Worm (Caenorhabditis elegans) whole organism, L3 larva: ENCODE measurements around the gene T12A2.3.

ENCODE experiments used
- R02D3.7 ChIP-seq: fragments of 150-350 bp; optimal IDR thresholded peaks from 2 replicates; lab custom pipeline; 2014; ENCODE audit warnings: missing biosample characterization, missing genetic modification characterization
- aly-2 ChIP-seq: fragments of 150-350 bp; optimal IDR thresholded peaks from 2 replicates; lab custom pipeline; 2014; ENCODE audit warnings: missing biosample characterization, missing genetic modification characterization
- ama-1 ChIP-seq: fragments of 150-350 bp; optimal IDR thresholded peaks from 2 replicates; lab custom pipeline; 2018
- ceh-16 ChIP-seq: sonication (generic microtip); optimal IDR thresholded peaks from 2 replicates; lab custom pipeline; 2017; ENCODE audit warnings: missing biosample characterization, missing genetic modification characterization
- ceh-28 ChIP-seq: fragments of 150-350 bp; optimal IDR thresholded peaks from 2 replicates; lab custom pipeline; 2014; ENCODE audit warnings: missing biosample characterization, missing genetic modification reagents, missing genetic modification characterization
- ceh-82 ChIP-seq: fragments of 150-350 bp; optimal IDR thresholded peaks from 2 replicates; lab custom pipeline; 2014; ENCODE audit warnings: missing biosample characterization, missing genetic modification characterization
- daf-12 ChIP-seq: fragments of 150-350 bp; optimal IDR thresholded peaks from 2 replicates; lab custom pipeline; 2014; ENCODE audit warnings: missing biosample characterization, missing genetic modification reagents, missing genetic modification characterization
- egl-27 ChIP-seq: sonication (generic microtip); optimal IDR thresholded peaks from 4 replicates; lab custom pipeline; 2017; ENCODE audit warnings: missing biosample characterization, missing genetic modification reagents, missing genetic modification characterization
- egl-5 ChIP-seq: fragments of 150-350 bp; optimal IDR thresholded peaks from 2 replicates; lab custom pipeline; 2017; ENCODE audit warnings: missing biosample characterization, missing genetic modification reagents, missing genetic modification characterization, inconsistent platforms
- elt-1 ChIP-seq: fragments of 150-350 bp; optimal IDR thresholded peaks from 2 replicates; lab custom pipeline; 2014; ENCODE audit warnings: missing biosample characterization, missing genetic modification characterization
- elt-2 ChIP-seq: sonication (generic microtip); optimal IDR thresholded peaks from 2 replicates; lab custom pipeline; 2016; ENCODE audit warnings: missing genetic modification reagents, mild to moderate bottlenecking, missing genetic modification characterization, missing compliant biosample characterization
- elt-3 ChIP-seq, 3 experiments: fragments of 150-350 bp in 1 of 3; sonication (generic microtip) in 2 of 3; optimal IDR thresholded peaks; 2 replicates in 2 of 3; 4 replicates in 1 of 3; lab custom pipeline; 2014 to 2017; ENCODE audit warnings: missing biosample characterization in 3 of 3, missing genetic modification characterization in 3 of 3
- fkh-10 ChIP-seq: sonication (generic microtip); optimal IDR thresholded peaks from 2 replicates; lab custom pipeline; 2017; ENCODE audit warnings: missing biosample characterization, missing genetic modification reagents, missing genetic modification characterization
- fkh-2 ChIP-seq: fragments of 150-350 bp; optimal IDR thresholded peaks from 2 replicates; lab custom pipeline; 2014; ENCODE audit warnings: missing biosample characterization, missing genetic modification reagents, missing genetic modification characterization
- fos-1 ChIP-seq: fragments of 150-350 bp; optimal IDR thresholded peaks from 2 replicates; lab custom pipeline; 2014; ENCODE audit warnings: missing biosample characterization, missing genetic modification characterization
- lin-15B ChIP-seq: fragments of 150-350 bp; optimal IDR thresholded peaks from 2 replicates; lab custom pipeline; 2014; ENCODE audit warnings: missing biosample characterization, missing genetic modification characterization
- lin-39 ChIP-seq: fragments of 150-350 bp; optimal IDR thresholded peaks from 2 replicates; lab custom pipeline; 2018; ENCODE audit warnings: missing biosample characterization, missing genetic modification reagents, missing genetic modification characterization
- lsy-12 ChIP-seq: sonication (generic microtip); optimal IDR thresholded peaks from 2 replicates; lab custom pipeline; 2016; ENCODE audit warnings: mild to moderate bottlenecking, missing genetic modification characterization, missing compliant biosample characterization
- mdl-1 ChIP-seq: fragments of 150-350 bp; optimal IDR thresholded peaks from 2 replicates; lab custom pipeline; 2014; ENCODE audit warnings: missing biosample characterization, missing genetic modification characterization
- nhr-11 ChIP-seq: fragments of 150-350 bp; optimal IDR thresholded peaks from 2 replicates; lab custom pipeline; 2014; ENCODE audit warnings: missing biosample characterization, missing genetic modification characterization
- nhr-12 ChIP-seq: fragments of 150-350 bp; optimal IDR thresholded peaks from 2 replicates; lab custom pipeline; 2014; ENCODE audit warnings: missing biosample characterization, missing genetic modification characterization
- nhr-25 ChIP-seq: sonication (generic microtip); optimal IDR thresholded peaks from 2 replicates; lab custom pipeline; 2017; ENCODE audit warnings: missing biosample characterization, missing genetic modification characterization
- nhr-28 ChIP-seq: fragments of 150-350 bp; optimal IDR thresholded peaks from 2 replicates; lab custom pipeline; 2014; ENCODE audit warnings: missing biosample characterization, missing genetic modification characterization
- nhr-43 ChIP-seq: sonication (generic microtip); optimal IDR thresholded peaks from 2 replicates; lab custom pipeline; 2016; ENCODE audit warnings: mild to moderate bottlenecking, missing genetic modification characterization, missing compliant biosample characterization; ENCODE audit not compliant: poor library complexity, severe bottlenecking
- nhr-67 ChIP-seq: fragments of 150-350 bp; optimal IDR thresholded peaks from 2 replicates; lab custom pipeline; 2014; ENCODE audit warnings: missing biosample characterization, missing genetic modification characterization
- nhr-76 ChIP-seq: fragments of 150-350 bp; sonication (generic microtip); optimal IDR thresholded peaks from 5 replicates; lab custom pipeline; 2014; ENCODE audit warnings: missing biosample characterization, missing genetic modification characterization
- nhr-77 ChIP-seq: fragments of 150-350 bp; optimal IDR thresholded peaks from 2 replicates; lab custom pipeline; 2014; ENCODE audit warnings: missing biosample characterization, missing genetic modification characterization
- pha-4 ChIP-seq: fragments of 150-350 bp; optimal IDR thresholded peaks from 2 replicates; lab custom pipeline; 2014; ENCODE audit warnings: missing biosample characterization, missing genetic modification reagents, missing genetic modification characterization
- pqm-1 ChIP-seq: fragments of 150-350 bp; optimal IDR thresholded peaks from 2 replicates; lab custom pipeline; 2017; ENCODE audit warnings: missing biosample characterization, missing genetic modification characterization, inconsistent platforms
- sea-2 ChIP-seq: fragments of 150-350 bp; sonication (generic microtip); optimal IDR thresholded peaks from 4 replicates; lab custom pipeline; 2014; ENCODE audit warnings: missing biosample characterization, missing genetic modification reagents, missing genetic modification characterization
- snpc-4 ChIP-seq: fragments of 150-350 bp; optimal IDR thresholded peaks from 2 replicates; lab custom pipeline; 2014; ENCODE audit warnings: missing biosample characterization, missing genetic modification characterization
- tbx-2 ChIP-seq: sonication (generic microtip); optimal IDR thresholded peaks from 2 replicates; lab custom pipeline; 2016; ENCODE audit warnings: mild to moderate bottlenecking, missing genetic modification characterization, missing compliant biosample characterization
- unc-39 ChIP-seq: sonication (generic microtip); optimal IDR thresholded peaks from 4 replicates; lab custom pipeline; 2017; ENCODE audit warnings: missing biosample characterization, missing genetic modification characterization
- ztf-11 ChIP-seq: fragments of 150-350 bp; optimal IDR thresholded peaks from 2 replicates; lab custom pipeline; 2014; ENCODE audit warnings: missing biosample characterization, missing genetic modification characterization

T12A2.3 gene

ce11 chrIII:6245728-6246127 is 5.1 kb downstream of the T12A2.3 start, which contains the start of gene bcas-2:
Gene bcas-2 (minus strand): TSS chrIII:6245828.
- no peak for TF ChIP-seq nhr-43 (tag; lab: Kevin White, UChicago)
- TF ChIP-seq fos-1 = no peak
- TF ChIP-seq fkh-10 (GFP tag; lab: Kevin White, UChicago) = no peak
- TF ChIP-seq pqm-1 (tag; lab: Kevin White, UChicago) = no peak
- TF ChIP-seq nhr-76 (tag; lab: Kevin White, UChicago) = no peak
- TF ChIP-seq nhr-28 (tag; lab: Kevin White, UChicago) = no peak
- no peak for TF ChIP-seq ceh-82 (tag; lab: Kevin White, UChicago)
- TF ChIP-seq lin-15B (tag; lab: Kevin White, UChicago) = no peak
- TF ChIP-seq unc-39 (tag; lab: Kevin White, UChicago) = no peak
- TF ChIP-seq mdl-1 = no peak
- TF ChIP-seq egl-27 (tag; lab: Kevin White, UChicago) = no peak
- TF ChIP-seq nhr-77 = no peak
- TF ChIP-seq nhr-12 (tag; lab: Kevin White, UChicago) = no peak
- no peak for TF ChIP-seq lsy-12
- no peak for TF ChIP-seq nhr-67 (tag; lab: Kevin White, UChicago)
- no peak for TF ChIP-seq R02D3.7 (tag; lab: Kevin White, UChicago)
- TF ChIP-seq ama-1 (lab: Kevin White, UChicago) = no peak
- no peak for TF ChIP-seq ceh-28 (tag; lab: Kevin White, UChicago)

ce11 chrIII:6248064-6248687 is 7.5 kb downstream of the T12A2.3 start, which contains the start of the genes gen-1 and stt-3:
Gene gen-1 (minus strand): TSS chrIII:6248158.
Gene stt-3 (plus strand): TSS chrIII:6248637.
- TF ChIP-seq elt-2 (tag; lab: Kevin White, UChicago) = peak; percentile 12
- peak; percentile 69 for TF ChIP-seq lin-39 (tag; lab: Kevin White, UChicago)
- TF ChIP-seq R02D3.7 (tag; lab: Kevin White, UChicago) = peak; percentile 80
- no peak for TF ChIP-seq fkh-2 (tag; lab: Kevin White, UChicago)
- TF ChIP-seq ceh-16 (tag; lab: Kevin White, UChicago) = no peak
- peak; percentile 62 for TF ChIP-seq lin-15B (tag; lab: Kevin White, UChicago)
- no peak for TF ChIP-seq ama-1 (lab: Kevin White, UChicago)
- TF ChIP-seq, all 47 proteins: peak for 4

- no peak for TF ChIP-seq pha-4 (tag; lab: Kevin White, UChicago)
- TF ChIP-seq R02D3.7 (tag; lab: Kevin White, UChicago) = no peak
- TF ChIP-seq nhr-28 (tag; lab: Kevin White, UChicago) = no peak
- TF ChIP-seq lin-39 (tag; lab: Kevin White, UChicago) = no peak
- TF ChIP-seq aly-2 (tag; lab: Kevin White, UChicago) = no peak
- no peak for TF ChIP-seq nhr-11 (tag; lab: Kevin White, UChicago)
- TF ChIP-seq daf-12 (tag; lab: Kevin White, UChicago) = no peak
- no peak for TF ChIP-seq tbx-2 (tag; lab: Kevin White, UChicago)
- TF ChIP-seq unc-39 (tag; lab: Kevin White, UChicago) = no peak
- no peak for TF ChIP-seq ztf-11 (tag; lab: Kevin White, UChicago)
- TF ChIP-seq nhr-43 (tag; lab: Kevin White, UChicago) = no peak
- no peak for TF ChIP-seq ceh-16 (tag; lab: Kevin White, UChicago)
- TF ChIP-seq ama-1 (lab: Kevin White, UChicago) = no peak
- TF ChIP-seq elt-1 (tag; lab: Kevin White, UChicago) = no peak
- TF ChIP-seq lin-15B (tag; lab: Kevin White, UChicago) = no peak
- no peak for TF ChIP-seq sea-2 (GFP tag; lab: Kevin White, UChicago)
- TF ChIP-seq mdl-1 = no peak
- no peak for TF ChIP-seq nhr-25 (tag; lab: Kevin White, UChicago)
- TF ChIP-seq egl-5 = no peak
- no peak for TF ChIP-seq snpc-4
- TF ChIP-seq, all 47 proteins: peak for 0
Observed at ce11 chrIII:6251511-6251910, 10.9 kb downstream of the T12A2.3 start, which contains the start of gene amdh-1. Gene amdh-1 (plus strand): TSS chrIII:6251811.

- TF ChIP-seq elt-3 (tag; optimal IDR thresholded peaks at IDR 0.05; lab: Kevin White, UChicago) = no peak
- TF ChIP-seq fos-1 = no peak
- TF ChIP-seq tbx-2 (tag; lab: Kevin White, UChicago) = no peak
Observed at ce11 chrIII:6254737-6255136, 14.1 kb downstream of the T12A2.3 start, which contains the start of gene srg-8. Gene srg-8 (minus strand): TSS chrIII:6254837.
